Worm (Caenorhabditis elegans): Measurements from ENCODE around the gene egl-4.

egl-4 gene

ce11 chrIV:1847912-1848311 lies at the start of gene egl-4:
Gene egl-4, plus strand, starts transcription at chrIV:1848071.
- TF ChIP-seq M03D4.4 (tag; optimal IDR thresholded peaks at IDR 0.05) (no peak), mep-1 (tag; optimal IDR thresholded peaks at IDR 0.05) (no peak), hlh-1 (tag; optimal IDR thresholded peaks at IDR 0.05) (no peak)

ce11 chrIV:1803882-1804281 lies 44.0 kb upstream of the egl-4 start, which contains the start of gene Y38C1BA.1:
Gene Y38C1BA.1, minus strand, starts transcription at chrIV:1803982.
- no peak for TF ChIP-seq nhr-28 (tag; optimal IDR thresholded peaks at IDR 0.05)
- no peak for TF ChIP-seq zip-8 (tag; optimal IDR thresholded peaks at IDR 0.05)
- TF ChIP-seq sptf-1 (tag; optimal IDR thresholded peaks at IDR 0.05) = no peak
- TF ChIP-seq ztf-11 (tag; optimal IDR thresholded peaks at IDR 0.05) = no peak
- no peak for TF ChIP-seq cnd-1 (tag; optimal IDR thresholded peaks at IDR 0.05)
- TF ChIP-seq ceh-43 (GFP tag; optimal IDR thresholded peaks at IDR 0.05) = no peak
- TF ChIP-seq nhr-2 (tag; optimal IDR thresholded peaks at IDR 0.05) = no peak
- TF ChIP-seq unc-120 (tag; optimal IDR thresholded peaks at IDR 0.05; ENCODE audit: poor library complexity, severe bottlenecking) = no peak
- no peak for TF ChIP-seq ham-2 (GFP tag; optimal IDR thresholded peaks at IDR 0.05)
- TF ChIP-seq elt-3 (tag; optimal IDR thresholded peaks at IDR 0.05) = no peak
- TF ChIP-seq mep-1 (tag; optimal IDR thresholded peaks at IDR 0.05) = no peak
- no peak for TF ChIP-seq pha-4 (tag; optimal IDR thresholded peaks at IDR 0.05)
- no peak for TF ChIP-seq M03D4.4 (tag; optimal IDR thresholded peaks at IDR 0.05)
- no peak for TF ChIP-seq lsy-2 (tag; optimal IDR thresholded peaks at IDR 0.05)
- no peak for TF ChIP-seq blmp-1 (tag; optimal IDR thresholded peaks at IDR 0.05)
- no peak for TF ChIP-seq unc-62 (GFP tag; optimal IDR thresholded peaks at IDR 0.05)
- no peak for TF ChIP-seq nhr-237 (tag; optimal IDR thresholded peaks at IDR 0.05)

ce11 chrIV:1804613-1805012 lies 43.3 kb upstream of the egl-4 start:
- TF ChIP-seq unc-120 (tag; optimal IDR thresholded peaks at IDR 0.05; ENCODE audit: poor library complexity, severe bottlenecking) = no peak
- TF ChIP-seq lsy-2 (tag; optimal IDR thresholded peaks at IDR 0.05) = no peak
- TF ChIP-seq nhr-12 (tag; optimal IDR thresholded peaks at IDR 0.05) = no peak
- no peak for TF ChIP-seq blmp-1 (tag; optimal IDR thresholded peaks at IDR 0.05)
- TF ChIP-seq unc-39 (tag; optimal IDR thresholded peaks at IDR 0.05) = no peak
- peak; percentile 24 for TF ChIP-seq ces-1 (GFP tag; optimal IDR thresholded peaks at IDR 0.05)
- peak; percentile 8 for TF ChIP-seq pha-4 (tag; optimal IDR thresholded peaks at IDR 0.05)
- TF ChIP-seq zip-8 (tag; optimal IDR thresholded peaks at IDR 0.05) = no peak
- no peak for TF ChIP-seq tbx-8 (GFP tag; optimal IDR thresholded peaks at IDR 0.05)
- TF ChIP-seq ztf-11 (tag; optimal IDR thresholded peaks at IDR 0.05) = no peak
- no peak for TF ChIP-seq nhr-237 (tag; optimal IDR thresholded peaks at IDR 0.05)
- no peak for TF ChIP-seq ham-2 (GFP tag; optimal IDR thresholded peaks at IDR 0.05)
- TF ChIP-seq elt-1 (tag; optimal IDR thresholded peaks at IDR 0.05; ENCODE audit: borderline replicate concordance, insufficient read depth) = no peak
- no peak for TF ChIP-seq sptf-1 (tag; optimal IDR thresholded peaks at IDR 0.05)
- peak; percentile 30 for TF ChIP-seq mab-5 (tag; optimal IDR thresholded peaks at IDR 0.05)
- no peak for TF ChIP-seq drap-1 (GFP tag; optimal IDR thresholded peaks at IDR 0.05)
- no peak for TF ChIP-seq hlh-1 (tag; optimal IDR thresholded peaks at IDR 0.05)
- no peak for TF ChIP-seq nhr-2 (tag; optimal IDR thresholded peaks at IDR 0.05)

- TF ChIP-seq unc-120 (tag; optimal IDR thresholded peaks at IDR 0.05; ENCODE audit: poor library complexity, severe bottlenecking) (no peak), bed-3 (GFP tag; optimal IDR thresholded peaks at IDR 0.05) (no peak), lin-32 (GFP tag; optimal IDR thresholded peaks at IDR 0.05) (no peak), unc-62 (GFP tag; optimal IDR thresholded peaks at IDR 0.05) (no peak), sptf-1 (tag; optimal IDR thresholded peaks at IDR 0.05) (no peak), nhr-12 (tag; optimal IDR thresholded peaks at IDR 0.05) (no peak), nhr-2 (tag; optimal IDR thresholded peaks at IDR 0.05) (no peak), pha-4 (tag; optimal IDR thresholded peaks at IDR 0.05) (no peak), mab-5 (tag; optimal IDR thresholded peaks at IDR 0.05) (no peak), ceh-43 (GFP tag; optimal IDR thresholded peaks at IDR 0.05) (no peak), unc-39 (tag; optimal IDR thresholded peaks at IDR 0.05) (no peak), ceh-39 (tag; optimal IDR thresholded peaks at IDR 0.05) (no peak), ces-1 (GFP tag; optimal IDR thresholded peaks at IDR 0.05) (no peak), ham-2 (GFP tag; optimal IDR thresholded peaks at IDR 0.05) (no peak)
These were observed 34.0 kb upstream of the egl-4 start for ce11 chrIV:1813869-1814268.

- TF ChIP-seq ces-1 (GFP tag; optimal IDR thresholded peaks at IDR 0.05) (peak; percentile 55), ceh-39 (tag; optimal IDR thresholded peaks at IDR 0.05) (no peak)
These were observed 32.9 kb upstream of the egl-4 start, which contains the start of gene snn-1 for ce11 chrIV:1814764-1815518. Gene snn-1, minus strand, starts transcription at chrIV:1815118.

Data from whole organism, mixed stage, embryonic.